Fruit fly (Drosophila melanogaster) whole organism, prepupa: ENCODE measurements around the gene CG18788.

ENCODE experiments used
- Blimp-1 ChIP-seq: fragments of 200-800 bp; sonication (Bioruptor generic); optimal IDR thresholded peaks from 3 replicates; lab custom pipeline; 2017; ENCODE audit warnings: missing biosample characterization, missing genetic modification characterization, mild to moderate bottlenecking, moderate library complexity, missing genetic modification reagents
- CG10669 ChIP-seq: fragments of 200-800 bp; sonication (Bioruptor generic); optimal IDR thresholded peaks from 3 replicates; lab custom pipeline; 2018; ENCODE audit warnings: missing biosample characterization, mild to moderate bottlenecking, missing genetic modification characterization, moderate library complexity
- CG11294 ChIP-seq: fragments of 200-800 bp; sonication (Bioruptor generic); IDR thresholded peaks from 2 replicates; pipeline ENCODE4 v1.3.6; 2022; ENCODE audit warnings: missing biosample characterization, missing genetic modification characterization
- CG11762 ChIP-seq: fragments of 200-800 bp; sonication (Bioruptor generic); optimal IDR thresholded peaks from 3 replicates; lab custom pipeline; 2016; ENCODE audit warnings: missing biosample characterization, missing genetic modification characterization; ENCODE audit not compliant: insufficient read depth
- CG16779 ChIP-seq: fragments of 200-800 bp; sonication (Bioruptor generic); optimal IDR thresholded peaks from 3 replicates; lab custom pipeline; 2017; ENCODE audit warnings: missing biosample characterization, mild to moderate bottlenecking, missing genetic modification characterization
- CG3032 ChIP-seq: fragments of 200-800 bp; optimal IDR thresholded peaks from 2 replicates; lab custom pipeline; 2019; ENCODE audit warnings: missing biosample characterization, mild to moderate bottlenecking, missing genetic modification characterization, moderate library complexity
- CG32006 ChIP-seq: fragments of 200-800 bp; sonication (Bioruptor generic); optimal IDR thresholded peaks from 3 replicates; lab custom pipeline; 2017; ENCODE audit warnings: missing biosample characterization, mild to moderate bottlenecking, missing genetic modification characterization
- CG34406 ChIP-seq: fragments of 200-800 bp; sonication (Bioruptor generic); optimal IDR thresholded peaks from 3 replicates; lab custom pipeline; 2016; ENCODE audit warnings: missing biosample characterization, missing genetic modification characterization
- CG3919 ChIP-seq: fragments of 200-800 bp; sonication (Bioruptor generic); optimal IDR thresholded peaks from 3 replicates; lab custom pipeline; 2016; ENCODE audit warnings: missing biosample characterization, missing genetic modification characterization
- CG4318 ChIP-seq: fragments of 200-800 bp; sonication (Bioruptor generic); optimal IDR thresholded peaks from 3 replicates; lab custom pipeline; 2017; ENCODE audit warnings: missing biosample characterization, mild to moderate bottlenecking, missing genetic modification characterization
- CG6163 ChIP-seq: fragments of 200-800 bp; sonication (Bioruptor generic); IDR thresholded peaks from 3 replicates; pipeline ENCODE4 v1.3.6; 2022; ENCODE audit warnings: missing biosample characterization, missing genetic modification characterization
- CG6276 ChIP-seq: fragments of 200-800 bp; sonication (Bioruptor generic); optimal IDR thresholded peaks from 2 replicates; lab custom pipeline; 2017; ENCODE audit warnings: missing biosample characterization, mild to moderate bottlenecking, missing genetic modification characterization
- CG6792 ChIP-seq: fragments of 200-800 bp; sonication (Bioruptor generic); optimal IDR thresholded peaks from 3 replicates; lab custom pipeline; 2016; ENCODE audit warnings: missing biosample characterization, missing genetic modification characterization
- CG6808 ChIP-seq: fragments of 200-800 bp; sonication (Bioruptor generic); optimal IDR thresholded peaks from 3 replicates; lab custom pipeline; 2017; ENCODE audit warnings: missing biosample characterization, missing genetic modification characterization, mild to moderate bottlenecking, moderate library complexity, missing genetic modification reagents
- CG6854 ChIP-seq: fragments of 200-800 bp; sonication (Bioruptor generic); optimal IDR thresholded peaks from 2 replicates; lab custom pipeline; 2017; ENCODE audit warnings: missing biosample characterization, mild to moderate bottlenecking, missing genetic modification characterization
- CG7368 ChIP-seq: fragments of 200-800 bp; sonication (Bioruptor generic); optimal IDR thresholded peaks from 3 replicates; lab custom pipeline; 2016; ENCODE audit warnings: missing biosample characterization, missing genetic modification characterization
- CG8632 ChIP-seq: fragments of 200-800 bp; sonication (Bioruptor generic); optimal IDR thresholded peaks from 3 replicates; lab custom pipeline; 2016; ENCODE audit warnings: missing biosample characterization, missing genetic modification characterization
- CG9139 ChIP-seq: fragments of 200-800 bp; sonication (Bioruptor generic); optimal IDR thresholded peaks from 3 replicates; lab custom pipeline; 2017; ENCODE audit warnings: missing biosample characterization, mild to moderate bottlenecking, missing genetic modification characterization
- Eip75B ChIP-seq: fragments of 200-800 bp; sonication (Bioruptor generic); optimal IDR thresholded peaks from 3 replicates; lab custom pipeline; 2016; ENCODE audit warnings: missing biosample characterization, missing genetic modification characterization
- Eip78C ChIP-seq: fragments of 200-800 bp; sonication (Bioruptor generic); peaks from one replicate; lab custom pipeline; 2016; ENCODE audit warnings: missing biosample characterization, missing genetic modification characterization
- Ets21C ChIP-seq: fragments of 200-800 bp; sonication (Bioruptor generic); optimal IDR thresholded peaks from 3 replicates; lab custom pipeline; 2016; ENCODE audit warnings: missing biosample characterization, missing genetic modification characterization
- Ets96B ChIP-seq: fragments of 200-800 bp; optimal IDR thresholded peaks from 2 replicates; lab custom pipeline; 2019; ENCODE audit warnings: missing biosample characterization, mild to moderate bottlenecking, missing genetic modification characterization, moderate library complexity
- Gug ChIP-seq: fragments of 200-800 bp; sonication (Bioruptor generic); IDR thresholded peaks from 2 replicates; pipeline ENCODE4 v1.3.6; 2022; ENCODE audit warnings: missing biosample characterization, missing genetic modification characterization
- Hr38 ChIP-seq: sonication (Bioruptor generic); optimal IDR thresholded peaks from 2 replicates; lab custom pipeline; 2016; ENCODE audit warnings: missing biosample characterization, missing genetic modification characterization
- Hr39 ChIP-seq: fragments of 200-800 bp; sonication (Bioruptor generic); optimal IDR thresholded peaks from 2 replicates; lab custom pipeline; 2016; ENCODE audit warnings: missing biosample characterization, missing genetic modification characterization
- Hr4 ChIP-seq: fragments of 200-800 bp; sonication (Bioruptor generic); optimal IDR thresholded peaks from 3 replicates; lab custom pipeline; 2016; ENCODE audit warnings: missing biosample characterization, missing genetic modification characterization
- Lpt ChIP-seq: fragments of 200-800 bp; sonication (Bioruptor generic); optimal IDR thresholded peaks from 3 replicates; lab custom pipeline; 2016; ENCODE audit warnings: missing biosample characterization, missing genetic modification characterization
- Met ChIP-seq: fragments of 200-800 bp; sonication (Bioruptor generic); optimal IDR thresholded peaks from 3 replicates; lab custom pipeline; 2016; ENCODE audit warnings: missing biosample characterization, missing genetic modification characterization
- Smox ChIP-seq: fragments of 200-800 bp; sonication (Bioruptor generic); optimal IDR thresholded peaks from 3 replicates; lab custom pipeline; 2016; ENCODE audit warnings: missing biosample characterization, missing genetic modification characterization
- Sox102F ChIP-seq: fragments of 200-800 bp; sonication (Bioruptor generic); optimal IDR thresholded peaks from 2 replicates; lab custom pipeline; 2016; ENCODE audit warnings: missing biosample characterization, mild to moderate bottlenecking, missing genetic modification characterization
- Sox14 ChIP-seq: fragments of 200-800 bp; sonication (Bioruptor generic); optimal IDR thresholded peaks from 3 replicates; lab custom pipeline; 2016; ENCODE audit warnings: missing biosample characterization, missing genetic modification characterization
- achi ChIP-seq: fragments of 200-800 bp; sonication (Bioruptor generic); optimal IDR thresholded peaks from 3 replicates; lab custom pipeline; 2016; ENCODE audit warnings: missing biosample characterization, missing genetic modification characterization
- acj6 ChIP-seq: fragments of 200-800 bp; sonication (Bioruptor generic); optimal IDR thresholded peaks from 3 replicates; lab custom pipeline; 2016; ENCODE audit warnings: missing biosample characterization, missing genetic modification characterization
- cyc ChIP-seq: fragments of 200-800 bp; sonication (Bioruptor generic); optimal IDR thresholded peaks from 3 replicates; lab custom pipeline; 2016; ENCODE audit warnings: missing biosample characterization, missing genetic modification characterization
- dac ChIP-seq: fragments of 200-800 bp; sonication (Bioruptor generic); optimal IDR thresholded peaks from 2 replicates; lab custom pipeline; 2017; ENCODE audit warnings: missing biosample characterization, mild to moderate bottlenecking, missing genetic modification characterization
- dsx ChIP-seq: fragments of 200-800 bp; optimal IDR thresholded peaks from 3 replicates; lab custom pipeline; 2019; ENCODE audit warnings: missing biosample characterization, mild to moderate bottlenecking, missing genetic modification characterization, moderate library complexity; ENCODE audit not compliant: poor library complexity, severe bottlenecking
- esn ChIP-seq: fragments of 200-800 bp; sonication (Bioruptor generic); optimal IDR thresholded peaks from 2 replicates; lab custom pipeline; 2016; ENCODE audit warnings: missing biosample characterization, mild to moderate bottlenecking, missing genetic modification characterization, moderate library complexity
- fd59A ChIP-seq: fragments of 200-800 bp; sonication (Bioruptor generic); optimal IDR thresholded peaks from 2 replicates; lab custom pipeline; 2017; ENCODE audit warnings: missing biosample characterization, mild to moderate bottlenecking, missing genetic modification characterization, missing genetic modification reagents
- fd85E ChIP-seq: fragments of 200-800 bp; sonication (Bioruptor generic); optimal IDR thresholded peaks from 3 replicates; lab custom pipeline; 2016; ENCODE audit warnings: missing biosample characterization, missing genetic modification characterization
- lz ChIP-seq: fragments of 200-800 bp; sonication (Bioruptor generic); optimal IDR thresholded peaks from 3 replicates; lab custom pipeline; 2016; ENCODE audit warnings: missing biosample characterization, missing genetic modification characterization
- net ChIP-seq: fragments of 200-800 bp; sonication (Bioruptor generic); optimal IDR thresholded peaks from 3 replicates; lab custom pipeline; 2016; ENCODE audit warnings: missing biosample characterization, missing genetic modification characterization
- pdm3 ChIP-seq: fragments of 200-800 bp; sonication (Bioruptor generic); optimal IDR thresholded peaks from 3 replicates; lab custom pipeline; 2016; ENCODE audit warnings: missing biosample characterization, missing genetic modification characterization
- spab ChIP-seq: fragments of 200-800 bp; sonication (Bioruptor generic); optimal IDR thresholded peaks from 2 replicates; lab custom pipeline; 2017; ENCODE audit warnings: missing biosample characterization, mild to moderate bottlenecking, missing genetic modification characterization, missing genetic modification reagents
- ss ChIP-seq, 2 experiments: fragments of 200-800 bp; sonication (Bioruptor generic); optimal IDR thresholded peaks; 2 replicates in 1 of 2; 3 replicates in 1 of 2; lab custom pipeline; 2017 to 2018; ENCODE audit warnings: mild to moderate bottlenecking in 2 of 2, missing biosample characterization in 2 of 2, missing genetic modification characterization in 2 of 2, moderate library complexity in 1 of 2
- svp ChIP-seq: fragments of 200-800 bp; sonication (Bioruptor generic); peaks from one replicate; lab custom pipeline; 2016; ENCODE audit warnings: missing biosample characterization, missing genetic modification characterization
- topi ChIP-seq: fragments of 200-800 bp; sonication (Bioruptor generic); optimal IDR thresholded peaks from 3 replicates; lab custom pipeline; 2016; ENCODE audit warnings: missing biosample characterization, missing genetic modification characterization
- vri ChIP-seq: fragments of 200-800 bp; sonication (Bioruptor generic); optimal IDR thresholded peaks from 3 replicates; lab custom pipeline; 2016; ENCODE audit warnings: missing biosample characterization, mild to moderate bottlenecking, missing genetic modification characterization

The CG18788 gene

DNA sequence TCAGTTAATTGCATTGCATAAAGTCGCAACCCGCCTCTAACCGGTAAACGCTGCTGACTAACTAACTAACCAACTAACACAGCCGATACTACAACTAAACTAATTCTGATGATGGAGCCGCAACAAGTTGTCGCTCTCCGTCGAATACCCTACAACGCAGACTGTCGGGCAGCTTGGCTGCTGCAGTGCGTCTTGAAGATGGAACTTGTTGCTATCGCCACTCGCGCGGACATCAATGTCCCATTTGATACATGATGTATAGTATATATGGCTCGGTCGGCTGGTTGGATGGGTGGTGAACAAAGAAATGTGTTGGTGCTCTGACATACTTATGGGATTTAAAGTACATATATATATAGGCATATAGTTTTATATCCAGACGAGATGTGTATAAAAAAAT, 8.5 kb upstream of the CG18788 start (continued):
- TF ChIP-seq CG4318 (GFP tag; lab: Kevin White, UChicago) (no peak), svp (peak; percentile 55), CG34406 (GFP tag; lab: Kevin White, UChicago) (no peak), CG11294 (no peak), CG9139 (no peak), esn (peak; percentile 51), Eip78C (GFP tag; lab: Kevin White, UChicago) (peak; percentile 77), fd59A (GFP tag; lab: Kevin White, UChicago) (peak; percentile 25), Sox102F (GFP tag; lab: Kevin White, UChicago) (peak; percentile 4), topi (GFP tag; lab: Kevin White, UChicago) (peak; percentile 11), acj6 (no peak), CG8632 (GFP tag; lab: Kevin White, UChicago) (no peak), CG3919 (GFP tag; lab: Kevin White, UChicago) (peak; percentile 42), CG6163 (GFP tag; lab: Robert Waterston, UW) (peak; percentile 54; the same call in 2 of the 3 replicates), Smox (GFP tag; lab: Kevin White, UChicago) (no peak), dac (no peak), Blimp-1 (GFP tag; lab: Kevin White, UChicago) (no peak), Hr4 (GFP tag; lab: Kevin White, UChicago) (no peak), CG7368 (GFP tag; lab: Kevin White, UChicago) (no peak), fd85E (no peak), Hr38 (GFP tag; lab: Kevin White, UChicago) (no peak), CG16779 (no peak), ss (GFP tag; optimal IDR thresholded peaks at IDR 0.05; lab: Kevin White, UChicago) (peak; percentile 35 to 44), Ets21C (GFP tag; lab: Kevin White, UChicago) (no peak), CG10669 (GFP tag; lab: Kevin White, UChicago) (no peak), achi (GFP tag; lab: Kevin White, UChicago) (peak; percentile 8), CG6854 (GFP tag; lab: Kevin White, UChicago) (no peak), CG11762 (no peak)

DNA sequence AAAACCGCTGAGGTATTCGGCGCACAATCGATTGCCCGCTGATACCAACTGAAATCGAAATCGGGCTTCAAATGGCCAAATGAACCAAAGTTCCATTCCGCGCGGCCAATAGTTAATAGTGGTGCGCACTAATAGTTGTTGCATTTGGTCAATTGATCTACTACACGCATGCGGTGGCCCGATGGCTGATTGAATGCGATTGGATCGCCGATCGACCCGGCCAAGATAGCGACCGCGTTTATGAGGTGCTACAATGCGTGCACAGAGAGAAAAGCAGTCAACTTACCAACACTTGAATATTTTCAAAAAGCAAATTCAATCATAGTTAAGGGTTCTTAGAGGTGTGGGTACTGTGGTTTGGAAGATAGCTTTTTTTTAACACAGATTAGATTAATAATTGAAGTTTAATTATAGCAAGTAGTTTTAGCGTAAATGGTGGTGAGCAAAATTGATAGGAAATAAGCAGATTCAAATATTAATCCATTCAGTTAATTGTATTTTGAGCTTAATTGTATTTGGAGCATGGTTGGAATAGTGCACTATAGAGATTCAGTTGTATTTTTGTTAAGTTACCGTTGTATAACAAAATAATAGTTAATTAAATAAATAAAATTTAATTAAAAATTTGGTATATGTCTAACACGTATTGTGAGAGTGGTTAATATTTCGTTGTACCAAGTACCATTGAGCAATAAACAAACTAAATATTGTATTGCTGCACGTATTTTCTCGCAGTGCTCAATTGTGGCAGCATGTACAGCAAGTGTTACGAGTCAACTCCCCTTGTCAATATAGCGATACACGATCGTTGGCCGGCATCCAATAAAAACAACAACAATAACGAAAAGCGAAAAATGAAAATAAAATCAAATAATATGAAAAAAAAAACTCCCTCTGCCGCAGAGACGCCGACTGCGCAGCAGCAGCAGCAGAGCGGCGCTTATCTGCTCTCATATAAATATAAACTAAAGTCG, 7.2 kb upstream of the CG18788 start:
- peak; percentile 71 for TF ChIP-seq pdm3 (GFP tag; lab: Kevin White, UChicago)
- TF ChIP-seq Eip75B (GFP tag; lab: Kevin White, UChicago), result peak; percentile 1
- TF ChIP-seq Lpt (GFP tag; lab: Kevin White, UChicago), result no peak
- TF ChIP-seq CG6808 (GFP tag; lab: Kevin White, UChicago), result peak; percentile 85
- TF ChIP-seq CG16779, result peak; percentile 67
- TF ChIP-seq acj6, result peak; percentile 79
- no peak for TF ChIP-seq CG7368 (GFP tag; lab: Kevin White, UChicago)
- TF ChIP-seq Eip78C (GFP tag; lab: Kevin White, UChicago), result peak; percentile 91
- TF ChIP-seq fd59A (GFP tag; lab: Kevin White, UChicago), result peak; percentile 71
- TF ChIP-seq CG11294, result peak; percentile 43
- peak; percentile 80 for TF ChIP-seq CG8632 (GFP tag; lab: Kevin White, UChicago)
- TF ChIP-seq lz (GFP tag; lab: Kevin White, UChicago), result peak; percentile 75
- peak; percentile 78 for TF ChIP-seq CG3032 (tag; lab: Kevin White, UChicago)
- peak; percentile 68 for TF ChIP-seq vri
- TF ChIP-seq CG6792 (GFP tag; lab: Kevin White, UChicago), result peak; percentile 68
- TF ChIP-seq Sox14 (GFP tag; lab: Kevin White, UChicago), result peak; percentile 68
- TF ChIP-seq Ets96B (tag; lab: Kevin White, UChicago), result peak; percentile 77
- peak; percentile 92 for TF ChIP-seq CG32006 (GFP tag; lab: Kevin White, UChicago)
- TF ChIP-seq Gug (GFP tag; lab: Robert Waterston, UW), result peak; percentile 56
- peak; percentile 81 for TF ChIP-seq Hr39
- peak; percentile 64 for TF ChIP-seq Met
- TF ChIP-seq net (GFP tag; lab: Kevin White, UChicago), result peak; percentile 60
- TF ChIP-seq CG6276, result peak; percentile 86
- peak; percentile 84 for TF ChIP-seq CG34406 (GFP tag; lab: Kevin White, UChicago)
- TF ChIP-seq dsx (GFP tag; lab: Kevin White, UChicago), result peak; percentile 79
- TF ChIP-seq dac, result no peak
- peak; percentile 87 for TF ChIP-seq svp
- TF ChIP-seq CG6163 (GFP tag; lab: Robert Waterston, UW), result peak; percentile 79; the same call in 2 of the 3 replicates
- peak; percentile 43 for TF ChIP-seq Sox102F (GFP tag; lab: Kevin White, UChicago)
- TF ChIP-seq cyc (GFP tag; lab: Kevin White, UChicago), result peak; percentile 40
- TF ChIP-seq fd85E, result no peak
- TF ChIP-seq spab, result peak; percentile 75
